Worm (Caenorhabditis elegans) whole organism, L1 larva: ENCODE data around the gene ubxn-3.
A peak's percentile ranks its signal among the peaks of the same experiment; 100 is the strongest.

Experiments used
- alr-1 ChIP-seq: fragments of 200-800 bp; sonication (Bioruptor generic); optimal IDR thresholded peaks from 2 replicates; lab custom pipeline; 2018; ENCODE audit warnings: borderline replicate concordance, mild to moderate bottlenecking, missing genetic modification characterization, missing compliant biosample characterization
- aly-2 ChIP-seq: fragments of 150-350 bp; optimal IDR thresholded peaks from 2 replicates; lab custom pipeline; 2014; ENCODE audit warnings: missing biosample characterization, missing genetic modification characterization
- ceh-63 ChIP-seq: fragments of 200-800 bp; sonication (Bioruptor generic); optimal IDR thresholded peaks from 2 replicates; lab custom pipeline; 2018; ENCODE audit warnings: mild to moderate bottlenecking, missing genetic modification characterization, missing compliant biosample characterization
- ceh-8 ChIP-seq: fragments of 200-800 bp; sonication (Bioruptor generic); optimal IDR thresholded peaks from 2 replicates; lab custom pipeline; 2018; ENCODE audit warnings: mild to moderate bottlenecking, missing genetic modification characterization, moderate library complexity, missing compliant biosample characterization
- ces-1 ChIP-seq: fragments of 150-350 bp; optimal IDR thresholded peaks from 2 replicates; lab custom pipeline; 2014; ENCODE audit warnings: missing biosample characterization, missing genetic modification reagents, missing genetic modification characterization
- dpl-1 ChIP-seq, 3 experiments: fragments of 150-350 bp in 2 of 3; sonication (generic microtip) in 1 of 3; optimal IDR thresholded peaks; 2 replicates each; lab custom pipeline; 2014 to 2017; ENCODE audit warnings: missing biosample characterization in 3 of 3, missing genetic modification characterization in 3 of 3, missing genetic modification reagents in 3 of 3
- dsc-1 ChIP-seq: sonication (generic microtip); optimal IDR thresholded peaks from 2 replicates; lab custom pipeline; 2016; ENCODE audit warnings: mild to moderate bottlenecking, missing genetic modification characterization, missing compliant biosample characterization
- efl-1 ChIP-seq, 4 experiments: fragments of 150-350 bp; optimal IDR thresholded peaks in 3 of 4; peaks in 1 of 4; 1 replicate in 1 of 4; 2 replicates in 3 of 4; lab custom pipeline; 2014; ENCODE audit warnings: missing biosample characterization in 2 of 4, missing genetic modification characterization in 2 of 4, missing genetic modification reagents in 2 of 4
- efl-3 ChIP-seq: fragments of 200-800 bp; sonication (Bioruptor generic); optimal IDR thresholded peaks from 2 replicates; lab custom pipeline; 2018; ENCODE audit warnings: mild to moderate bottlenecking, missing genetic modification characterization, missing compliant biosample characterization
- egl-13 ChIP-seq: sonication (generic microtip); optimal IDR thresholded peaks from 2 replicates; lab custom pipeline; 2016; ENCODE audit warnings: missing genotype, missing genetic modification reagents, missing genetic modification characterization, missing compliant biosample characterization
- elt-2 ChIP-seq: sonication (generic microtip); optimal IDR thresholded peaks from 2 replicates; lab custom pipeline; 2016; ENCODE audit warnings: missing genetic modification characterization, mild to moderate bottlenecking, inconsistent platforms, missing compliant biosample characterization, missing genetic modification reagents
- ets-5 ChIP-seq: fragments of 200-800 bp; sonication (Bioruptor generic); IDR thresholded peaks from 2 replicates; pipeline ENCODE4 v1.3.6; 2022; ENCODE audit warnings: missing genetic modification characterization, missing compliant biosample characterization
- fkh-4 ChIP-seq: sonication (generic microtip); optimal IDR thresholded peaks from 2 replicates; lab custom pipeline; 2016; ENCODE audit warnings: missing compliant biosample characterization, missing genetic modification characterization, borderline replicate concordance
- fkh-8 ChIP-seq: sonication (generic microtip); optimal IDR thresholded peaks from 2 replicates; lab custom pipeline; 2016; ENCODE audit warnings: mild to moderate bottlenecking, missing genetic modification characterization, missing compliant biosample characterization
- fos-1 ChIP-seq: fragments of 150-350 bp; optimal IDR thresholded peaks from 2 replicates; lab custom pipeline; 2014; ENCODE audit warnings: missing biosample characterization, missing genetic modification characterization
- hlh-17 ChIP-seq: fragments of 200-800 bp; sonication (Bioruptor generic); optimal IDR thresholded peaks from 2 replicates; lab custom pipeline; 2018; ENCODE audit warnings: missing genetic modification characterization, mild to moderate bottlenecking, missing compliant biosample characterization, moderate library complexity, borderline replicate concordance
- hlh-4 ChIP-seq: sonication (generic microtip); optimal IDR thresholded peaks from 2 replicates; lab custom pipeline; 2016; ENCODE audit warnings: mild to moderate bottlenecking, missing genetic modification characterization, missing compliant biosample characterization
- irx-1 ChIP-seq: sonication (generic microtip); optimal IDR thresholded peaks from 2 replicates; lab custom pipeline; 2016; ENCODE audit warnings: missing genetic modification characterization, missing compliant biosample characterization
- isw-1 ChIP-seq: fragments of 200-800 bp; sonication (Bioruptor generic); IDR thresholded peaks from 2 replicates; pipeline ENCODE4 v1.3.6; 2022; ENCODE audit warnings: missing genetic modification characterization, missing compliant biosample characterization
- jun-1 ChIP-seq: fragments of 150-350 bp; optimal IDR thresholded peaks from 2 replicates; lab custom pipeline; 2014; ENCODE audit warnings: missing biosample characterization, missing genetic modification reagents, missing genetic modification characterization
- lin-15B ChIP-seq: fragments of 150-350 bp; sonication (generic microtip); optimal IDR thresholded peaks from 3 replicates; lab custom pipeline; 2014; ENCODE audit warnings: missing biosample characterization, missing genetic modification characterization
- lin-35 ChIP-seq, 2 experiments: fragments of 150-350 bp; optimal IDR thresholded peaks; 2 replicates each; lab custom pipeline; 2014; ENCODE audit warnings: missing biosample characterization in 2 of 2, missing genetic modification characterization in 2 of 2, missing genetic modification reagents in 2 of 2
- lsy-2 ChIP-seq, 2 experiments: fragments of 150-350 bp; optimal IDR thresholded peaks; 2 replicates each; lab custom pipeline; 2014; ENCODE audit warnings: missing biosample characterization in 2 of 2, missing genetic modification characterization in 2 of 2
- mdl-1 ChIP-seq, 2 experiments: fragments of 150-350 bp; optimal IDR thresholded peaks; 2 replicates each; lab custom pipeline; 2014 to 2017; ENCODE audit warnings: missing biosample characterization in 2 of 2, missing genetic modification characterization in 2 of 2, inconsistent platforms in 1 of 2
- nhr-71 ChIP-seq: sonication (generic microtip); optimal IDR thresholded peaks from 2 replicates; lab custom pipeline; 2016; ENCODE audit warnings: mild to moderate bottlenecking, missing genetic modification characterization, moderate library complexity, missing compliant biosample characterization
- nhr-77 ChIP-seq: fragments of 150-350 bp; optimal IDR thresholded peaks from 2 replicates; lab custom pipeline; 2014; ENCODE audit warnings: missing biosample characterization, missing genetic modification characterization
- nhr-85 ChIP-seq: sonication (generic microtip); peaks from one replicate; lab custom pipeline; 2016; ENCODE audit warnings: missing genetic modification characterization, inconsistent platforms, missing compliant biosample characterization
- pag-3 ChIP-seq: sonication (generic microtip); optimal IDR thresholded peaks from 2 replicates; lab custom pipeline; 2017; ENCODE audit warnings: missing genetic modification characterization, mild to moderate bottlenecking, missing compliant biosample characterization, antibody characterized with exemption, borderline replicate concordance; ENCODE audit not compliant: insufficient read depth
- pqm-1 ChIP-seq: sonication (generic microtip); optimal IDR thresholded peaks from 3 replicates; lab custom pipeline; 2017; ENCODE audit warnings: missing biosample characterization, missing genetic modification characterization
- rnt-1 ChIP-seq: sonication (generic microtip); optimal IDR thresholded peaks from 2 replicates; lab custom pipeline; 2016; ENCODE audit warnings: mild to moderate bottlenecking, missing genetic modification characterization, moderate library complexity, missing compliant biosample characterization
- skn-1 ChIP-seq: fragments of 150-350 bp; optimal IDR thresholded peaks from 2 replicates; lab custom pipeline; 2014; ENCODE audit warnings: missing biosample characterization, missing genetic modification characterization
- snu-23 ChIP-seq: sonication (generic microtip); optimal IDR thresholded peaks from 2 replicates; lab custom pipeline; 2016; ENCODE audit warnings: missing genetic modification characterization, missing compliant biosample characterization
- sup-37 ChIP-seq: fragments of 200-800 bp; sonication (Bioruptor generic); optimal IDR thresholded peaks from 2 replicates; lab custom pipeline; 2018; ENCODE audit warnings: mild to moderate bottlenecking, missing genetic modification characterization, missing compliant biosample characterization
- tbx-2 ChIP-seq: sonication (generic microtip); optimal IDR thresholded peaks from 2 replicates; lab custom pipeline; 2016; ENCODE audit warnings: missing genetic modification characterization, missing compliant biosample characterization
- unc-86 ChIP-seq: sonication (generic microtip); optimal IDR thresholded peaks from 2 replicates; lab custom pipeline; 2016; ENCODE audit warnings: missing genetic modification characterization, missing compliant biosample characterization
- unc-98 ChIP-seq: fragments of 200-800 bp; sonication (Bioruptor generic); IDR thresholded peaks from 2 replicates; pipeline ENCODE4 v1.3.6; 2022; ENCODE audit warnings: missing genetic modification characterization, missing compliant biosample characterization
- zag-1 ChIP-seq: fragments of 150-350 bp; optimal IDR thresholded peaks from 2 replicates; lab custom pipeline; 2014; ENCODE audit warnings: missing biosample characterization, missing genetic modification characterization
- zip-4 ChIP-seq: fragments of 200-800 bp; sonication (Bioruptor generic); optimal IDR thresholded peaks from 2 replicates; lab custom pipeline; 2018; ENCODE audit warnings: mild to moderate bottlenecking, missing genetic modification characterization, moderate library complexity, missing compliant biosample characterization
- ztf-11 ChIP-seq, 2 experiments: sonication (generic microtip); optimal IDR thresholded peaks; 2 replicates each; lab custom pipeline; 2016 to 2017; ENCODE audit warnings: missing genetic modification characterization in 2 of 2, missing biosample characterization in 1 of 2, missing compliant biosample characterization in 1 of 2

The ubxn-3 gene

ce11 chrII:255124-255523 lies 34.7 kb upstream of the ubxn-3 start (continued):
- TF ChIP-seq nhr-77 (tag; lab: Kevin White, UChicago) (peak; percentile 93), aly-2 (tag; lab: Kevin White, UChicago) (peak; percentile 69), jun-1 (peak; percentile 90), lsy-2 (tag; optimal IDR thresholded peaks at IDR 0.05; lab: Kevin White, UChicago) (peak; percentile 95 to 96), irx-1 (tag; lab: Kevin White, UChicago) (peak; percentile 94), rnt-1 (tag; lab: Kevin White, UChicago) (peak; percentile 98), tbx-2 (tag; lab: Kevin White, UChicago) (peak; percentile 97), sup-37 (GFP tag; lab: Kevin White, UChicago) (peak; percentile 86), nhr-71 (tag; lab: Kevin White, UChicago) (peak; percentile 98), ceh-8 (GFP tag; lab: Kevin White, UChicago) (peak; percentile 94), fkh-4 (peak; percentile 84), zag-1 (tag; lab: Kevin White, UChicago) (peak; percentile 62), egl-13 (peak; percentile 86), hlh-4 (tag; lab: Kevin White, UChicago) (no peak), zip-4 (peak; percentile 87), ces-1 (peak; percentile 93), fkh-8 (peak; percentile 95), unc-98 (GFP tag; lab: Robert Waterston, UW) (peak; percentile 65; the same call in 1 of the 2 replicates), skn-1 (tag; lab: Kevin White, UChicago) (peak; percentile 93), hlh-17 (GFP tag; lab: Kevin White, UChicago) (no peak), ceh-63 (GFP tag; lab: Kevin White, UChicago) (peak; percentile 11), snu-23 (GFP tag; lab: Kevin White, UChicago) (peak; percentile 99), mdl-1 (tag; optimal IDR thresholded peaks at IDR 0.05; lab: Kevin White, UChicago) (peak in 1 of 2 experiments; percentile 86), lin-15B (tag; lab: Kevin White, UChicago) (peak; percentile 99), fos-1 (tag; lab: Kevin White, UChicago) (peak; percentile 92), lin-35 (GFP tag; optimal IDR thresholded peaks at IDR 0.05; lab: Kevin White, UChicago) (peak; percentile 90 to 94), alr-1 (no peak), nhr-85 (tag; lab: Kevin White, UChicago) (peak; percentile 97), isw-1 (GFP tag; lab: Robert Waterston, UW) (peak; percentile 96), unc-86 (tag; lab: Kevin White, UChicago) (peak; percentile 97), ets-5 (GFP tag; lab: Robert Waterston, UW) (no peak)

- no peak for TF ChIP-seq pag-3 (tag; lab: Kevin White, UChicago)
- no peak for TF ChIP-seq sup-37 (GFP tag; lab: Kevin White, UChicago)
Observed at ce11 chrII:247736-248135, 27.3 kb upstream of the ubxn-3 start.

ce11 chrII:240043-240442 lies 19.6 kb upstream of the ubxn-3 start:
- TF ChIP-seq pqm-1 (tag; lab: Kevin White, UChicago) = peak; percentile 99
- TF ChIP-seq elt-2 = peak; percentile 71
- no peak for TF ChIP-seq efl-3
- TF ChIP-seq skn-1 (tag; lab: Kevin White, UChicago) = no peak
- TF ChIP-seq lin-35 (GFP tag; optimal IDR thresholded peaks at IDR 0.05; lab: Kevin White, UChicago) = peak in 1 of 2 experiments; percentile 27
- no peak for TF ChIP-seq dpl-1 (GFP tag; optimal IDR thresholded peaks at IDR 0.05; lab: Kevin White, UChicago)
- TF ChIP-seq ztf-11 (tag; optimal IDR thresholded peaks at IDR 0.05; lab: Kevin White, UChicago) = no peak
- peak in 1 of 2 experiments; percentile 7 for TF ChIP-seq efl-1 (optimal IDR thresholded peaks at IDR 0.05; lab: Kevin White, UChicago)
- TF ChIP-seq efl-1 (GFP tag; optimal IDR thresholded peaks at IDR 0.05 in 1 of 2; lab: Kevin White, UChicago) = peak in 1 of 2 experiments; percentile 88
- no peak for TF ChIP-seq unc-86 (tag; lab: Kevin White, UChicago)
- no peak for TF ChIP-seq sup-37 (GFP tag; lab: Kevin White, UChicago)
- no peak for TF ChIP-seq dsc-1
